Worm (Caenorhabditis elegans): ENCODE results near the gene tmem-131.
A peak's percentile ranks its signal among the peaks of the same experiment; 100 is the strongest.

tmem-131 gene

ce11 chrIII:5025136-5025629 is 27.2 kb upstream of the tmem-131 start (continued):
- no peak for TF ChIP-seq ceh-82 (tag; optimal IDR thresholded peaks at IDR 0.05)
- no peak for TF ChIP-seq tlp-1 (tag; optimal IDR thresholded peaks at IDR 0.05)
- TF ChIP-seq unc-130 (tag; optimal IDR thresholded peaks at IDR 0.05): no peak
- TF ChIP-seq ztf-11 (tag; optimal IDR thresholded peaks at IDR 0.05): no peak
- TF ChIP-seq nhr-12 (tag; optimal IDR thresholded peaks at IDR 0.05): no peak
- no peak for TF ChIP-seq unc-98 (GFP tag; IDR thresholded peaks at IDR 0.05)
- TF ChIP-seq ets-5 (GFP tag; IDR thresholded peaks at IDR 0.05): no peak
- TF ChIP-seq ces-1 (GFP tag; optimal IDR thresholded peaks at IDR 0.05): no peak
- TF ChIP-seq nhr-19 (GFP tag; conservative IDR thresholded peaks at IDR 0.05): peak; percentile 32
- peak; percentile 42 to 45 for TF ChIP-seq lsy-2 (tag; optimal IDR thresholded peaks at IDR 0.05)
- TF ChIP-seq unc-62 (GFP tag; optimal IDR thresholded peaks at IDR 0.05): no peak
- TF ChIP-seq unc-30 (tag; optimal IDR thresholded peaks at IDR 0.05): no peak
- TF ChIP-seq nhr-11 (tag; optimal IDR thresholded peaks at IDR 0.05): no peak
- no peak for TF ChIP-seq lin-14 (GFP tag; optimal IDR thresholded peaks at IDR 0.05)
- no peak for TF ChIP-seq snpc-4 (tag; optimal IDR thresholded peaks at IDR 0.05)
- TF ChIP-seq nhr-77 (tag; optimal IDR thresholded peaks at IDR 0.05): no peak
- TF ChIP-seq pax-3 (tag; optimal IDR thresholded peaks at IDR 0.05): peak; percentile 32
- TF ChIP-seq C16A3.4 (tag; optimal IDR thresholded peaks at IDR 0.05): no peak
- no peak for TF ChIP-seq ceh-88 (GFP tag; IDR thresholded peaks at IDR 0.05)
- TF ChIP-seq isw-1 (GFP tag; IDR thresholded peaks at IDR 0.05): no peak
- peak; percentile 1 for TF ChIP-seq tbx-2 (tag; optimal IDR thresholded peaks at IDR 0.05)
- peak; percentile 3 for TF ChIP-seq vab-15 (tag; optimal IDR thresholded peaks at IDR 0.05)
- no peak for TF ChIP-seq nhr-84 (tag; optimal IDR thresholded peaks at IDR 0.05)
- TF ChIP-seq ceh-8 (GFP tag; optimal IDR thresholded peaks at IDR 0.05): no peak
- no peak for TF ChIP-seq mef-2 (tag; optimal IDR thresholded peaks at IDR 0.05)
- TF ChIP-seq pqm-1 (tag; optimal IDR thresholded peaks at IDR 0.05): no peak
- TF ChIP-seq xbp-1 (tag; optimal IDR thresholded peaks at IDR 0.05): peak; percentile 7
- TF ChIP-seq Y116A8C.19 (tag; optimal IDR thresholded peaks at IDR 0.05; ENCODE audit: borderline replicate concordance): no peak
- TF ChIP-seq elt-2 (tag; optimal IDR thresholded peaks at IDR 0.05): peak; percentile 34
- TF ChIP-seq zag-1 (tag; optimal IDR thresholded peaks at IDR 0.05): no peak
- TF ChIP-seq nhr-90 (tag; optimal IDR thresholded peaks at IDR 0.05; ENCODE audit: poor library complexity): peak; percentile 39
- no peak for TF ChIP-seq lin-39 (tag; optimal IDR thresholded peaks at IDR 0.05)
- no peak for TF ChIP-seq fkh-10 (GFP tag; optimal IDR thresholded peaks at IDR 0.05)
- peak; percentile 92 for TF ChIP-seq ama-1 (optimal IDR thresholded peaks at IDR 0.05)
- TF ChIP-seq egl-27 (tag; optimal IDR thresholded peaks at IDR 0.05): no peak
- TF ChIP-seq irx-1 (tag; optimal IDR thresholded peaks at IDR 0.05): no peak
- TF ChIP-seq nhr-20 (tag; optimal IDR thresholded peaks at IDR 0.05): peak; percentile 43
- peak in 1 of 2 experiments; percentile 42 for TF ChIP-seq lin-35 (GFP tag; optimal IDR thresholded peaks at IDR 0.05)
- TF ChIP-seq C04F5.9 (tag; optimal IDR thresholded peaks at IDR 0.05): no peak
- TF ChIP-seq fos-1 (tag; optimal IDR thresholded peaks at IDR 0.05): no peak
- no peak for TF ChIP-seq hpl-2 (GFP tag; optimal IDR thresholded peaks at IDR 0.05)
- no peak for TF ChIP-seq aly-2 (tag; optimal IDR thresholded peaks at IDR 0.05)
- no peak for TF ChIP-seq ceh-63 (GFP tag; optimal IDR thresholded peaks at IDR 0.05)
- TF ChIP-seq unc-86 (tag; optimal IDR thresholded peaks at IDR 0.05): no peak
- TF ChIP-seq aha-1 (tag; optimal IDR thresholded peaks at IDR 0.05): no peak
- no peak for TF ChIP-seq elt-3 (tag; optimal IDR thresholded peaks at IDR 0.05)
- peak; percentile 66 for TF ChIP-seq nhr-85 (tag)
- TF ChIP-seq nhr-28 (tag; optimal IDR thresholded peaks at IDR 0.05): no peak
- TF ChIP-seq lin-15B (tag; optimal IDR thresholded peaks at IDR 0.05): no peak
- TF ChIP-seq C34B4.2 (tag; optimal IDR thresholded peaks at IDR 0.05): no peak
- TF ChIP-seq efl-3 (GFP tag; optimal IDR thresholded peaks at IDR 0.05): no peak
- TF ChIP-seq fkh-4 (tag; optimal IDR thresholded peaks at IDR 0.05; ENCODE audit: borderline replicate concordance): no peak
- TF ChIP-seq ztf-4 (tag; optimal IDR thresholded peaks at IDR 0.05): peak; percentile 86
- no peak for TF ChIP-seq F16B12.6 (tag; optimal IDR thresholded peaks at IDR 0.05)
- no peak for TF ChIP-seq ceh-90 (tag; optimal IDR thresholded peaks at IDR 0.05)
